Fruit fly (Drosophila melanogaster): ENCODE measurements around the gene CG16974.

Gene CG16974

dm6 chr2L:13145035-13145683 lies 46.6 kb downstream of the CG16974 start (continued):
- TF ChIP-seq Lpt (GFP tag; optimal IDR thresholded peaks at IDR 0.05) (no peak), unc-4 (GFP tag; IDR thresholded peaks at IDR 0.05; ENCODE audit: partially characterized antibody) (no peak), H2.0 (GFP tag; IDR thresholded peaks at IDR 0.05) (peak; percentile 67), CrebB (tag; optimal IDR thresholded peaks at IDR 0.05) (peak; percentile 26), ssp (GFP tag; IDR thresholded peaks at IDR 0.05) (peak; percentile 48), CG12744 (GFP tag; optimal IDR thresholded peaks at IDR 0.05) (peak; percentile 71), CG33557 (GFP tag; optimal IDR thresholded peaks at IDR 0.05) (no peak), CG10654 (GFP tag; optimal IDR thresholded peaks at IDR 0.05) (peak; percentile 51), luna (GFP tag; optimal IDR thresholded peaks at IDR 0.05) (peak; percentile 68), CG9437 (GFP tag; optimal IDR thresholded peaks at IDR 0.05) (peak; percentile 41), CG4424 (GFP tag; optimal IDR thresholded peaks at IDR 0.05) (peak; percentile 74), Sin3A (optimal IDR thresholded peaks at IDR 0.05) (no peak), Side (GFP tag; optimal IDR thresholded peaks at IDR 0.05) (peak; percentile 63), gsb (GFP tag; IDR thresholded peaks at IDR 0.05) (peak; percentile 76; the same call in 1 of the 2 replicates), CG4282 (GFP tag; optimal IDR thresholded peaks at IDR 0.05) (peak; percentile 14), CG34224 (GFP tag; IDR thresholded peaks at IDR 0.05; ENCODE audit: partially characterized antibody) (no peak), chif (GFP tag; optimal IDR thresholded peaks at IDR 0.05) (peak; percentile 49 to 51), zfh1 (GFP tag; IDR thresholded peaks at IDR 0.05) (0 out of 3 replicates have a peak, but pooled peaks have one; percentile 39), CG12299 (tag; optimal IDR thresholded peaks at IDR 0.05) (peak; percentile 15), hbn (GFP tag; IDR thresholded peaks at IDR 0.05; ENCODE audit: partially characterized antibody) (no peak), phol (tag; optimal IDR thresholded peaks at IDR 0.05) (peak; percentile 72), Gug (GFP tag; IDR thresholded peaks at IDR 0.05) (peak; percentile 53; the same call in 3 of the 4 replicates), CG18764 (GFP tag; optimal IDR thresholded peaks at IDR 0.05) (peak; percentile 64), lilli (GFP tag; optimal IDR thresholded peaks at IDR 0.05) (peak; percentile 83), CG7786 (GFP tag; optimal IDR thresholded peaks at IDR 0.05) (peak; percentile 59), jumu (GFP tag; optimal IDR thresholded peaks at IDR 0.05) (peak; percentile 49), Aef1 (GFP tag; IDR thresholded peaks at IDR 0.05) (peak; percentile 78), Jarid2 (GFP tag; optimal IDR thresholded peaks at IDR 0.05) (peak; percentile 31), CG7839 (tag; optimal IDR thresholded peaks at IDR 0.05) (peak; percentile 90), NC2α (GFP tag; optimal IDR thresholded peaks at IDR 0.05) (no peak), CG6854 (GFP tag; optimal IDR thresholded peaks at IDR 0.05) (peak; percentile 76), CG9876 (GFP tag; optimal IDR thresholded peaks at IDR 0.05) (peak; percentile 12), CG30020 (tag; optimal IDR thresholded peaks at IDR 0.05) (no peak), Nf-YC (tag; optimal IDR thresholded peaks at IDR 0.05) (peak; percentile 76), HLH54F (GFP tag; optimal IDR thresholded peaks at IDR 0.05) (peak; percentile 70), CG10543 (GFP tag; optimal IDR thresholded peaks at IDR 0.05) (peak; percentile 73), tna (GFP tag; IDR thresholded peaks at IDR 0.05; ENCODE audit: partially characterized antibody) (no peak), CG31224 (GFP tag; IDR thresholded peaks at IDR 0.05) (peak; percentile 64), h (optimal IDR thresholded peaks at IDR 0.05) (no peak), emc (GFP tag; optimal IDR thresholded peaks at IDR 0.05) (peak; percentile 31), CG12659 (GFP tag; optimal IDR thresholded peaks at IDR 0.05) (peak; percentile 80), CG18476 (GFP tag; optimal IDR thresholded peaks at IDR 0.05) (peak; percentile 60), so (GFP tag; IDR thresholded peaks at IDR 0.05) (peak; percentile 77; the same call in 2 of the 3 replicates), CG1832 (GFP tag; optimal IDR thresholded peaks at IDR 0.05) (no peak), Ets97D (GFP tag; optimal IDR thresholded peaks at IDR 0.05) (peak; percentile 19), ab (GFP tag; optimal IDR thresholded peaks at IDR 0.05) (no peak), CG8290 (GFP tag; optimal IDR thresholded peaks at IDR 0.05) (no peak), CG8290 (tag; optimal IDR thresholded peaks at IDR 0.05) (peak in 1 of 2 experiments; percentile 42), Fer1 (GFP tag; optimal IDR thresholded peaks at IDR 0.05) (peak; percentile 87), hb (GFP tag; IDR thresholded peaks at IDR 0.05; ENCODE audit: partially characterized antibody) (no peak), CG42726 (GFP tag; IDR thresholded peaks at IDR 0.05; ENCODE audit: partially characterized antibody) (no peak)
